Fruit fly (Drosophila melanogaster) whole organism, prepupa: ENCODE measurements around the gene CG14043.

Experiments
- CG10669 ChIP-seq: fragments of 200-800 bp; sonication (Bioruptor generic); optimal IDR thresholded peaks from 3 replicates; lab custom pipeline; 2018; ENCODE audit warnings: missing biosample characterization, mild to moderate bottlenecking, missing genetic modification characterization, moderate library complexity
- CG15336 ChIP-seq: fragments of 200-800 bp; sonication (Bioruptor generic); IDR thresholded peaks from 2 replicates; pipeline ENCODE4 v1.3.6; 2022; ENCODE audit warnings: missing biosample characterization, missing genetic modification characterization
- CG1621 ChIP-seq: fragments of 200-800 bp; sonication (Bioruptor generic); optimal IDR thresholded peaks from 3 replicates; lab custom pipeline; 2018; ENCODE audit warnings: missing biosample characterization, mild to moderate bottlenecking, missing genetic modification characterization
- CG31627 ChIP-seq: fragments of 200-800 bp; sonication (Bioruptor generic); optimal IDR thresholded peaks from 3 replicates; lab custom pipeline; 2016; ENCODE audit warnings: missing biosample characterization, missing genetic modification characterization
- CG32006 ChIP-seq: fragments of 200-800 bp; sonication (Bioruptor generic); optimal IDR thresholded peaks from 3 replicates; lab custom pipeline; 2017; ENCODE audit warnings: missing biosample characterization, mild to moderate bottlenecking, missing genetic modification characterization
- CG34406 ChIP-seq: fragments of 200-800 bp; sonication (Bioruptor generic); optimal IDR thresholded peaks from 3 replicates; lab custom pipeline; 2016; ENCODE audit warnings: missing biosample characterization, missing genetic modification characterization
- CG3919 ChIP-seq: fragments of 200-800 bp; sonication (Bioruptor generic); optimal IDR thresholded peaks from 3 replicates; lab custom pipeline; 2016; ENCODE audit warnings: missing biosample characterization, missing genetic modification characterization
- CG6163 ChIP-seq: fragments of 200-800 bp; sonication (Bioruptor generic); IDR thresholded peaks from 3 replicates; pipeline ENCODE4 v1.3.6; 2022; ENCODE audit warnings: missing biosample characterization, missing genetic modification characterization
- CG6276 ChIP-seq: fragments of 200-800 bp; sonication (Bioruptor generic); optimal IDR thresholded peaks from 2 replicates; lab custom pipeline; 2017; ENCODE audit warnings: missing biosample characterization, mild to moderate bottlenecking, missing genetic modification characterization
- CG6792 ChIP-seq: fragments of 200-800 bp; sonication (Bioruptor generic); optimal IDR thresholded peaks from 3 replicates; lab custom pipeline; 2016; ENCODE audit warnings: missing biosample characterization, missing genetic modification characterization
- CG6854 ChIP-seq: fragments of 200-800 bp; sonication (Bioruptor generic); optimal IDR thresholded peaks from 2 replicates; lab custom pipeline; 2017; ENCODE audit warnings: missing biosample characterization, mild to moderate bottlenecking, missing genetic modification characterization
- CG7368 ChIP-seq: fragments of 200-800 bp; sonication (Bioruptor generic); optimal IDR thresholded peaks from 3 replicates; lab custom pipeline; 2016; ENCODE audit warnings: missing biosample characterization, missing genetic modification characterization
- CG8319 ChIP-seq: fragments of 200-800 bp; sonication (Bioruptor generic); optimal IDR thresholded peaks from 3 replicates; lab custom pipeline; 2016; ENCODE audit warnings: missing biosample characterization, missing genetic modification characterization
- CG8632 ChIP-seq: fragments of 200-800 bp; sonication (Bioruptor generic); optimal IDR thresholded peaks from 3 replicates; lab custom pipeline; 2016; ENCODE audit warnings: missing biosample characterization, missing genetic modification characterization
- CG9139 ChIP-seq: fragments of 200-800 bp; sonication (Bioruptor generic); optimal IDR thresholded peaks from 3 replicates; lab custom pipeline; 2017; ENCODE audit warnings: missing biosample characterization, mild to moderate bottlenecking, missing genetic modification characterization
- Eip78C ChIP-seq: fragments of 200-800 bp; sonication (Bioruptor generic); peaks from one replicate; lab custom pipeline; 2016; ENCODE audit warnings: missing biosample characterization, missing genetic modification characterization
- Eip93F ChIP-seq: fragments of 200-800 bp; sonication (Bioruptor generic); optimal IDR thresholded peaks from 2 replicates; lab custom pipeline; 2016; ENCODE audit warnings: missing biosample characterization, mild to moderate bottlenecking, missing genetic modification characterization
- Ets21C ChIP-seq: fragments of 200-800 bp; sonication (Bioruptor generic); optimal IDR thresholded peaks from 3 replicates; lab custom pipeline; 2016; ENCODE audit warnings: missing biosample characterization, missing genetic modification characterization
- Ets96B ChIP-seq: fragments of 200-800 bp; optimal IDR thresholded peaks from 2 replicates; lab custom pipeline; 2019; ENCODE audit warnings: missing biosample characterization, mild to moderate bottlenecking, missing genetic modification characterization, moderate library complexity
- Hr38 ChIP-seq: sonication (Bioruptor generic); optimal IDR thresholded peaks from 2 replicates; lab custom pipeline; 2016; ENCODE audit warnings: missing biosample characterization, missing genetic modification characterization
- Hr39 ChIP-seq: fragments of 200-800 bp; sonication (Bioruptor generic); optimal IDR thresholded peaks from 2 replicates; lab custom pipeline; 2016; ENCODE audit warnings: missing biosample characterization, missing genetic modification characterization
- Hr4 ChIP-seq: fragments of 200-800 bp; sonication (Bioruptor generic); optimal IDR thresholded peaks from 3 replicates; lab custom pipeline; 2016; ENCODE audit warnings: missing biosample characterization, missing genetic modification characterization
- Lpt ChIP-seq: fragments of 200-800 bp; sonication (Bioruptor generic); optimal IDR thresholded peaks from 3 replicates; lab custom pipeline; 2016; ENCODE audit warnings: missing biosample characterization, missing genetic modification characterization
- OdsH ChIP-seq: fragments of 200-800 bp; sonication (Bioruptor generic); optimal IDR thresholded peaks from 3 replicates; lab custom pipeline; 2016; ENCODE audit warnings: missing biosample characterization, missing genetic modification characterization
- Smox ChIP-seq: fragments of 200-800 bp; sonication (Bioruptor generic); optimal IDR thresholded peaks from 3 replicates; lab custom pipeline; 2016; ENCODE audit warnings: missing biosample characterization, missing genetic modification characterization
- Sox102F ChIP-seq: fragments of 200-800 bp; sonication (Bioruptor generic); optimal IDR thresholded peaks from 2 replicates; lab custom pipeline; 2016; ENCODE audit warnings: missing biosample characterization, mild to moderate bottlenecking, missing genetic modification characterization
- Sox14 ChIP-seq: fragments of 200-800 bp; sonication (Bioruptor generic); optimal IDR thresholded peaks from 3 replicates; lab custom pipeline; 2016; ENCODE audit warnings: missing biosample characterization, missing genetic modification characterization
- achi ChIP-seq: fragments of 200-800 bp; sonication (Bioruptor generic); optimal IDR thresholded peaks from 3 replicates; lab custom pipeline; 2016; ENCODE audit warnings: missing biosample characterization, missing genetic modification characterization
- acj6 ChIP-seq: fragments of 200-800 bp; sonication (Bioruptor generic); optimal IDR thresholded peaks from 3 replicates; lab custom pipeline; 2016; ENCODE audit warnings: missing biosample characterization, missing genetic modification characterization
- cyc ChIP-seq: fragments of 200-800 bp; sonication (Bioruptor generic); optimal IDR thresholded peaks from 3 replicates; lab custom pipeline; 2016; ENCODE audit warnings: missing biosample characterization, missing genetic modification characterization
- dac ChIP-seq: fragments of 200-800 bp; sonication (Bioruptor generic); optimal IDR thresholded peaks from 2 replicates; lab custom pipeline; 2017; ENCODE audit warnings: missing biosample characterization, mild to moderate bottlenecking, missing genetic modification characterization
- dsx ChIP-seq: fragments of 200-800 bp; optimal IDR thresholded peaks from 3 replicates; lab custom pipeline; 2019; ENCODE audit warnings: missing biosample characterization, mild to moderate bottlenecking, missing genetic modification characterization, moderate library complexity; ENCODE audit not compliant: poor library complexity, severe bottlenecking
- eg ChIP-seq: fragments of 200-800 bp; sonication (Bioruptor generic); IDR thresholded peaks from 3 replicates; pipeline ENCODE4 v1.3.6; 2022; ENCODE audit warnings: missing biosample characterization, missing genetic modification characterization
- fkh ChIP-seq: fragments of 200-800 bp; sonication (Bioruptor generic); optimal IDR thresholded peaks from 3 replicates; lab custom pipeline; 2017; ENCODE audit warnings: missing biosample characterization, mild to moderate bottlenecking, missing genetic modification characterization, moderate library complexity
- lz ChIP-seq: fragments of 200-800 bp; sonication (Bioruptor generic); optimal IDR thresholded peaks from 3 replicates; lab custom pipeline; 2016; ENCODE audit warnings: missing biosample characterization, missing genetic modification characterization
- salr ChIP-seq, 2 experiments: fragments of 200-800 bp; sonication (Bioruptor generic); optimal IDR thresholded peaks; 3 replicates each; lab custom pipeline; 2016 to 2018; ENCODE audit warnings: missing biosample characterization in 2 of 2, missing genetic modification characterization in 2 of 2, mild to moderate bottlenecking in 1 of 2
- spab ChIP-seq: fragments of 200-800 bp; sonication (Bioruptor generic); optimal IDR thresholded peaks from 2 replicates; lab custom pipeline; 2017; ENCODE audit warnings: missing biosample characterization, mild to moderate bottlenecking, missing genetic modification characterization, missing genetic modification reagents
- ss ChIP-seq, 2 experiments: fragments of 200-800 bp; sonication (Bioruptor generic); optimal IDR thresholded peaks; 2 replicates in 1 of 2; 3 replicates in 1 of 2; lab custom pipeline; 2017 to 2018; ENCODE audit warnings: mild to moderate bottlenecking in 2 of 2, missing biosample characterization in 2 of 2, missing genetic modification characterization in 2 of 2, moderate library complexity in 1 of 2
- svp ChIP-seq: fragments of 200-800 bp; sonication (Bioruptor generic); peaks from one replicate; lab custom pipeline; 2016; ENCODE audit warnings: missing biosample characterization, missing genetic modification characterization
- topi ChIP-seq: fragments of 200-800 bp; sonication (Bioruptor generic); optimal IDR thresholded peaks from 3 replicates; lab custom pipeline; 2016; ENCODE audit warnings: missing biosample characterization, missing genetic modification characterization
- vri ChIP-seq: fragments of 200-800 bp; sonication (Bioruptor generic); optimal IDR thresholded peaks from 3 replicates; lab custom pipeline; 2016; ENCODE audit warnings: missing biosample characterization, mild to moderate bottlenecking, missing genetic modification characterization

CG14043 gene

DNA sequence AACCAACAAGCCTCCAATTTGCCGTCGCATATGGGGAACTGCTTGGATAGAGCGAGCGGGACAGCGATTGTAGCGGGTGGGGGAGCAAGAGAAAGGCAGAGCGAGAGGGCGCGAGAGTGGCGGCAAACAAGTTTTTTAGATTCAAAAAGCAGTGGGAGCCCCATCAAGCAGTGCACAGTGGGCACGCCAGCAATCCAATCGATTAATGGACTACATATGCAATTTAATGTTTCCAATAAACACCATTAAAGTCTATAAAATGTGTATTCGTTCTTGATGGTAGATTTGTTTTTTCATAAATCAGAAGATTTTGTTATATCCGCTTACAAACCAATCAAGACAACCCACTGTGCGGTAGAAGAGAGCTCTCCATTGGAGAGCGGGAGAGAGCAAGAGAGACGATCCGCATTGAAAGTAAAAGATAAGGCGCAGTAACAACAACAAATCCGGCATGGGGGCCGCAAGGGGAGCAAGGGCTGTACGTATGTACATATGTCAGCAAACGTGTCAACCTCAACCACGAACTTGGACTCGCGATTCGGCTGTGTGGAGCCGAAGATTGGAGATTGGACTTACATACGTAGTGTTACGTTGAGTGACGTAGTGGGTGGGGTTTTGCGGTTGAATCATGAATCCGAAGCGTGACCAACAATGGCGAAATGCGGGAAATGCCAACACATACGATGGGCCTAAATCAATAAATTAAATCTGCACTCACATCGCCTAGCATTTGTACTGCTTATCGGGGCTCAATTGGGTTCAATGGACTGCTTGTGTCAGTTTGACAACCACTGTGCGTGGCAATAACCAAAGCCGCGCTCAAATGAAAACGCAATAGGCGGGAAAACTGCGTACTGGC, 26.1 kb downstream of the CG14043 start (continued):
- peak; percentile 99 for TF ChIP-seq Ets96B
- peak; percentile 95 to 98 for TF ChIP-seq ss (GFP tag; optimal IDR thresholded peaks at IDR 0.05; lab: Kevin White, UChicago)
- TF ChIP-seq Hr38: peak; percentile 90
- peak; percentile 99 for TF ChIP-seq cyc
- peak; percentile 100 for TF ChIP-seq svp (GFP tag; lab: Kevin White, UChicago)
- peak; percentile 99 for TF ChIP-seq CG1621 (tag; lab: Kevin White, UChicago)
- peak; percentile 99 for TF ChIP-seq CG10669 (GFP tag; lab: Kevin White, UChicago)
- TF ChIP-seq Smox (GFP tag; lab: Kevin White, UChicago): peak; percentile 99
- peak; percentile 99 for TF ChIP-seq CG6792 (GFP tag; lab: Kevin White, UChicago)
- peak; percentile 95 for TF ChIP-seq Eip93F (GFP tag; lab: Kevin White, UChicago)
- peak; percentile 98 for TF ChIP-seq vri
- TF ChIP-seq CG8319: peak; percentile 98
- peak; percentile 99 for TF ChIP-seq Sox14 (GFP tag; lab: Kevin White, UChicago)
- peak; percentile 98 for TF ChIP-seq CG34406
- peak; percentile 99 for TF ChIP-seq lz (GFP tag; lab: Kevin White, UChicago)
- TF ChIP-seq eg (GFP tag; lab: Robert Waterston, UW): peak; percentile 99
- TF ChIP-seq CG6163 (GFP tag; lab: Robert Waterston, UW): peak; percentile 100
- peak; percentile 98 to 99 for TF ChIP-seq salr (GFP tag; optimal IDR thresholded peaks at IDR 0.05; lab: Kevin White, UChicago)
- peak; percentile 99 for TF ChIP-seq topi
- peak; percentile 98 for TF ChIP-seq achi (GFP tag; lab: Kevin White, UChicago)
- peak; percentile 99 for TF ChIP-seq spab
- TF ChIP-seq dac (GFP tag; lab: Kevin White, UChicago): peak; percentile 99
- TF ChIP-seq, all 60 proteins: peak for 60

DNA sequence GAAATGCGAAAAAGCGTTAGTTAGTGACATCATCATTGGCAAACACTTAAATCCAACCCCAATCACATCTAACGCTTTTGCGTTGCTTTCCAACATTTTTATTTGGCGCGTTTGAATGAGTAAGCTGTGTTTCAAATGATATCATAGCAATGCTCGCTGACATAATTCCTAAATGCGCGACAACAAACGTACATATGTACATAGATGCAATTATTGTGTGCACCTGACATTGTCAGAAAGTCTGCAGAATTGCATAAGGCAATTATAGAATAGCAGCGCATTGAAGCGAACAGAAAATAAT, 26.7 kb downstream of the CG14043 start:
- TF ChIP-seq CG7368 (GFP tag; lab: Kevin White, UChicago) (no peak), CG32006 (GFP tag; lab: Kevin White, UChicago) (no peak), dsx (GFP tag; lab: Kevin White, UChicago) (no peak), salr (GFP tag; optimal IDR thresholded peaks at IDR 0.05; lab: Kevin White, UChicago) (no peak)

DNA sequence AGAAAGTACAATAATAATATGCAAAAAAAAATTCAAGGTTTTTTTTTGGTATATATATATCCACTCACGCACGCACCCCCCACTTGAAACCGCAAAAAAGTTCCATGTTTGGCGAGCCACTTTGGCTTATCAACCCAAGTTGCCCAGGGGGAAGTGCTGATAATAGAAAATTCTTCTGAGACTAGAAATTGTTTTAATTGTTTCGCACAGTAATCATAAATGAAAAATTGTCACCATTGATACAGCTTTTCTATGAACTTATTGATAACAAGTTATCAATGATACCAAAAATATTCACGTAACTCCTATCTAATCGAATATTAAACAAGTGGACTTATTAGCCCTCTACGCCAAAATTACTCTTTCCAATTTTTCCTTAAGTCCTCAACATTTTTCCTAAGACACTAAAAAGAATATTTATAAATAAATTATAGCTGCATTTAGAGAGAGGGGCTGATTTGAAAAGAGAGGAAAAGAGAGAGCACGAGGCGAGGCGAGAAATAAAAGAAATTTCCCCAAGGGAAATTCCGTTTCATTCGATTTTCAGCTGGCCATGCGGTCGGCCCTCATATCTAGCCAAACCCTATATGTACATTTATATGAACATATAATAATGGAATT, 27.2 kb downstream of the CG14043 start:
- TF ChIP-seq Sox102F (GFP tag; lab: Kevin White, UChicago) (no peak), spab (no peak), Eip78C (GFP tag; lab: Kevin White, UChicago) (peak; percentile 19)

DNA sequence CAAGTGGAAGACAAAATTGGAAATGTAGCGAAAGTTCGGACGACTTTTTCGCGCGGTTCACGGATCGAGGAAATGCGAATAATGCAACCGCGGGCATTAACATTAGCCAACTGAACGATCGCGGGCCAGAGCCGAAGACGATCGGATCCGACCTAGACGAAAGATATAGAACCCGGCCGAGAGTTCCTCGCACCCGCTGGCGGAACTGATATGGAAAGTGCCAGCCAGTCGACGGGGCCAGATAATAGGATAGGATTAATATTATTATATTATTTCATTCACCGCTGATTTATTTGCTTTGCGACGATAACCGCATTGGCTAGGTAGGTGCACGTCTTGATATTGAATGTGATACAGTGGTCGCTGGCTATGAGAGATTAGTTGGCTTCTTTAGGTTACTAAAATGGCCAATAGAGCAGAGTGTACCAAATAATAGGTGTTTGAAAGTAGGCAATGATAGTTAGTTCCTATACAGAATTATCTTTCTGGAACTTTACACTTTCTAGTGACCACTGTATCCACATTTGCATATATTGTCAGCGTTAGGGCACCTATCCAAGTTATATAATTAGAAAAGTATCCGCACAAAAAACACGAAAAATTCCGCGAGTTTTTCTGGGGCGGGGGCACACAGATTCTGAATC, 28.0 kb downstream of the CG14043 start:
- TF ChIP-seq Hr4: peak; percentile 87
- peak; percentile 78 for TF ChIP-seq OdsH (GFP tag; lab: Kevin White, UChicago)
- TF ChIP-seq CG3919 (GFP tag; lab: Kevin White, UChicago): peak; percentile 77
- peak; percentile 15 for TF ChIP-seq fkh (GFP tag; lab: Kevin White, UChicago)
- peak; percentile 73 for TF ChIP-seq CG6276 (GFP tag; lab: Kevin White, UChicago)
- peak; percentile 91 for TF ChIP-seq CG6163 (GFP tag; lab: Robert Waterston, UW)
- peak; percentile 51 for TF ChIP-seq CG10669 (GFP tag; lab: Kevin White, UChicago)
- peak; percentile 74 for TF ChIP-seq CG31627 (GFP tag; lab: Kevin White, UChicago)
- TF ChIP-seq Hr38: no peak
- peak; percentile 60 for TF ChIP-seq Lpt
- no peak for TF ChIP-seq dsx (GFP tag; lab: Kevin White, UChicago)
- peak; percentile 77 for TF ChIP-seq acj6 (GFP tag; lab: Kevin White, UChicago)
- peak; percentile 90 for TF ChIP-seq Eip78C (GFP tag; lab: Kevin White, UChicago)
- TF ChIP-seq ss (GFP tag; optimal IDR thresholded peaks at IDR 0.05; lab: Kevin White, UChicago): peak in 1 of 2 experiments; percentile 7
- peak; percentile 63 for TF ChIP-seq CG8632 (GFP tag; lab: Kevin White, UChicago)
- TF ChIP-seq topi: peak; percentile 73
- peak; percentile 75 for TF ChIP-seq Hr39 (GFP tag; lab: Kevin White, UChicago)
- TF ChIP-seq CG7368 (GFP tag; lab: Kevin White, UChicago): peak; percentile 43
- no peak for TF ChIP-seq CG9139 (GFP tag; lab: Kevin White, UChicago)
- peak; percentile 71 for TF ChIP-seq Sox14 (GFP tag; lab: Kevin White, UChicago)
- peak; percentile 57 for TF ChIP-seq Smox (GFP tag; lab: Kevin White, UChicago)
- TF ChIP-seq CG15336 (GFP tag; lab: Robert Waterston, UW): peak; percentile 76; the same call in 1 of the 2 replicates
- TF ChIP-seq CG34406: peak; percentile 47
- TF ChIP-seq lz (GFP tag; lab: Kevin White, UChicago): peak; percentile 62
- no peak for TF ChIP-seq Eip93F (GFP tag; lab: Kevin White, UChicago)
- no peak for TF ChIP-seq CG6854 (GFP tag; lab: Kevin White, UChicago)
- TF ChIP-seq Ets21C (GFP tag; lab: Kevin White, UChicago): peak; percentile 55
